Worm (Caenorhabditis elegans): ENCODE measurements around the gene cgef-1.

ce11 chrX:2752841-2753240, 19.0 kb upstream of the cgef-1 start:
- TF ChIP-seq fos-1 (tag; optimal IDR thresholded peaks at IDR 0.05) (no peak), nhr-28 (tag; optimal IDR thresholded peaks at IDR 0.05) (no peak), ztf-11 (tag; optimal IDR thresholded peaks at IDR 0.05) (no peak), snpc-4 (tag; optimal IDR thresholded peaks at IDR 0.05) (no peak), aly-2 (tag; optimal IDR thresholded peaks at IDR 0.05) (no peak), R02D3.7 (tag; optimal IDR thresholded peaks at IDR 0.05) (no peak)
